Worm (Caenorhabditis elegans): ENCODE measurements around the gene abts-2.

DNA sequence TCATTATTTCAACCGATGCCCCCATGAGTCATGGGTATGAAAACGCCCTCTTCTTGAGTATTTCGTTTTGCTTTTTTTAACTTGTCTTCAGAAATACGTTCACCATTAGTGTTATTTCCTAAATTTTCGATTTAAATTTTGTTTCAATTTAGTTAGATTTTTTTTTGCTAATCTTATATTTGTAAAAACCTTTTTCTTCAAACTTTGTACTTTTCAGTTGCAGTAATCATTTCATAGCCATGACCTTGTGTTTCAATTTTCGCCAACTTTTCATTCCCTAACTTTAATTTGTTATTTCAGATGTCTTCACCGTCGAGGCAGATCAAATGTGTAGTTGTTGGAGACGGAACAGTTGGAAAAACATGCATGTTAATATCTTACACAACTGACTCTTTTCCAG lies 37.2 kb upstream of the abts-2 start, which contains the start of gene mig-2:
- TF ChIP-seq dao-5 (tag; optimal IDR thresholded peaks at IDR 0.05) = no peak
- TF ChIP-seq him-1 (tag; optimal IDR thresholded peaks at IDR 0.05) = no peak
- no peak for TF ChIP-seq W03F9.2 (tag; optimal IDR thresholded peaks at IDR 0.05)

Measured in whole organism, L4/young adult.